Worm (Caenorhabditis elegans): ENCODE data around the gene daf-9.

DNA sequence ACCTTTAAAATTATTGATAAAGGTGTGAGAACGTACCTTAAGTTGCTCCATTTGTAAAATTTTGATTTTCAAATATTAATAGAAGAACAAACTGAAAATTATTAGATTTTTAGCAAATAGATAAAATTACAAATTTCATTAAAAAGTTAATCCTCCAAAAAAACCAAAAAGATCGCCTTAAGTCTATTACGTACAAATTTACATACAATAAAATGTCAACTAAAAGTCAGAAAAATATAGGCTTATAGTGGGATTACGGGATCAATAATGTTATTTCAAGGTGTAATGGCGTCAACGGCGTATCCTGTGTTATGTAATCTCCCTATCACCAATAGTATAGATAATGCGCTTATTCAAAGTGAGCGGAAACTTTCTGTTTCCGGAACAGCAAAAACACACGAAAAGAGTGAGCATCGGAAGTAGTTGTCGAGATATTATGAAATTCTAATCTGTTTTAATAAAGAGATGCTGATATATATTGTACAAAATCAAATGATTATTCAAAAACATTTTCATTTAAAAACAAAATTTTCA lies 2.5 kb upstream of the daf-9 start, which contains the start of gene ceh-54:
- TF ChIP-seq egl-27 (tag; optimal IDR thresholded peaks at IDR 0.05), result no peak
- no peak for TF ChIP-seq zag-1 (tag; optimal IDR thresholded peaks at IDR 0.05)

All from whole organism, L3 larva.